Worm (Caenorhabditis elegans) whole organism, L3 larva: ENCODE results near the gene efn-4.

Experiments
- R02D3.7 ChIP-seq: fragments of 150-350 bp; optimal IDR thresholded peaks from 2 replicates; lab custom pipeline; 2014; ENCODE audit warnings: missing biosample characterization, missing genetic modification characterization
- aly-2 ChIP-seq: fragments of 150-350 bp; optimal IDR thresholded peaks from 2 replicates; lab custom pipeline; 2014; ENCODE audit warnings: missing biosample characterization, missing genetic modification characterization
- ama-1 ChIP-seq: fragments of 150-350 bp; optimal IDR thresholded peaks from 2 replicates; lab custom pipeline; 2018
- ceh-9 ChIP-seq: sonication (generic microtip); optimal IDR thresholded peaks from 2 replicates; lab custom pipeline; 2018; ENCODE audit warnings: missing biosample characterization, missing genetic modification characterization
- daf-12 ChIP-seq: fragments of 150-350 bp; optimal IDR thresholded peaks from 2 replicates; lab custom pipeline; 2014; ENCODE audit warnings: missing biosample characterization, missing genetic modification reagents, missing genetic modification characterization
- egl-27 ChIP-seq: sonication (generic microtip); optimal IDR thresholded peaks from 4 replicates; lab custom pipeline; 2017; ENCODE audit warnings: missing biosample characterization, missing genetic modification reagents, missing genetic modification characterization
- egl-5 ChIP-seq: fragments of 150-350 bp; optimal IDR thresholded peaks from 2 replicates; lab custom pipeline; 2017; ENCODE audit warnings: missing biosample characterization, missing genetic modification reagents, missing genetic modification characterization, inconsistent platforms
- elt-1 ChIP-seq: fragments of 150-350 bp; optimal IDR thresholded peaks from 2 replicates; lab custom pipeline; 2014; ENCODE audit warnings: missing biosample characterization, missing genetic modification characterization
- elt-2 ChIP-seq: sonication (generic microtip); optimal IDR thresholded peaks from 2 replicates; lab custom pipeline; 2016; ENCODE audit warnings: missing genetic modification reagents, mild to moderate bottlenecking, missing genetic modification characterization, missing compliant biosample characterization
- elt-3 ChIP-seq, 3 experiments: fragments of 150-350 bp in 1 of 3; sonication (generic microtip) in 2 of 3; optimal IDR thresholded peaks; 2 replicates in 2 of 3; 4 replicates in 1 of 3; lab custom pipeline; 2014 to 2017; ENCODE audit warnings: missing biosample characterization in 3 of 3, missing genetic modification characterization in 3 of 3
- fkh-10 ChIP-seq: sonication (generic microtip); optimal IDR thresholded peaks from 2 replicates; lab custom pipeline; 2017; ENCODE audit warnings: missing biosample characterization, missing genetic modification reagents, missing genetic modification characterization
- fos-1 ChIP-seq: fragments of 150-350 bp; optimal IDR thresholded peaks from 2 replicates; lab custom pipeline; 2014; ENCODE audit warnings: missing biosample characterization, missing genetic modification characterization
- hmg-11 ChIP-seq: sonication (generic microtip); optimal IDR thresholded peaks from 2 replicates; lab custom pipeline; 2016; ENCODE audit warnings: missing genetic modification characterization, missing compliant biosample characterization
- jun-1 ChIP-seq: fragments of 150-350 bp; optimal IDR thresholded peaks from 2 replicates; lab custom pipeline; 2014; ENCODE audit warnings: missing biosample characterization, missing genetic modification reagents, missing genetic modification characterization
- lin-15B ChIP-seq: fragments of 150-350 bp; optimal IDR thresholded peaks from 2 replicates; lab custom pipeline; 2014; ENCODE audit warnings: missing biosample characterization, missing genetic modification characterization
- lin-39 ChIP-seq: fragments of 150-350 bp; optimal IDR thresholded peaks from 2 replicates; lab custom pipeline; 2018; ENCODE audit warnings: missing biosample characterization, missing genetic modification reagents, missing genetic modification characterization
- lsy-12 ChIP-seq: sonication (generic microtip); optimal IDR thresholded peaks from 2 replicates; lab custom pipeline; 2016; ENCODE audit warnings: mild to moderate bottlenecking, missing genetic modification characterization, missing compliant biosample characterization
- mdl-1 ChIP-seq: fragments of 150-350 bp; optimal IDR thresholded peaks from 2 replicates; lab custom pipeline; 2014; ENCODE audit warnings: missing biosample characterization, missing genetic modification characterization
- nfya-1 ChIP-seq: sonication (generic microtip); optimal IDR thresholded peaks from 2 replicates; lab custom pipeline; 2017; ENCODE audit warnings: missing genetic modification characterization, mild to moderate bottlenecking, missing compliant biosample characterization, antibody characterized with exemption, moderate library complexity; ENCODE audit not compliant: insufficient read depth
- nhr-12 ChIP-seq: fragments of 150-350 bp; optimal IDR thresholded peaks from 2 replicates; lab custom pipeline; 2014; ENCODE audit warnings: missing biosample characterization, missing genetic modification characterization
- nhr-23 ChIP-seq: fragments of 150-350 bp; optimal IDR thresholded peaks from 2 replicates; lab custom pipeline; 2014; ENCODE audit warnings: missing biosample characterization, missing genetic modification reagents, missing genetic modification characterization
- nhr-237 ChIP-seq: fragments of 150-350 bp; optimal IDR thresholded peaks from 2 replicates; lab custom pipeline; 2014; ENCODE audit warnings: missing biosample characterization, missing genetic modification characterization
- nhr-25 ChIP-seq: sonication (generic microtip); optimal IDR thresholded peaks from 2 replicates; lab custom pipeline; 2017; ENCODE audit warnings: missing biosample characterization, missing genetic modification characterization
- nhr-43 ChIP-seq: sonication (generic microtip); optimal IDR thresholded peaks from 2 replicates; lab custom pipeline; 2016; ENCODE audit warnings: mild to moderate bottlenecking, missing genetic modification characterization, missing compliant biosample characterization; ENCODE audit not compliant: poor library complexity, severe bottlenecking
- nhr-77 ChIP-seq: fragments of 150-350 bp; optimal IDR thresholded peaks from 2 replicates; lab custom pipeline; 2014; ENCODE audit warnings: missing biosample characterization, missing genetic modification characterization
- pha-4 ChIP-seq: fragments of 150-350 bp; optimal IDR thresholded peaks from 2 replicates; lab custom pipeline; 2014; ENCODE audit warnings: missing biosample characterization, missing genetic modification reagents, missing genetic modification characterization
- sea-2 ChIP-seq: fragments of 150-350 bp; sonication (generic microtip); optimal IDR thresholded peaks from 4 replicates; lab custom pipeline; 2014; ENCODE audit warnings: missing biosample characterization, missing genetic modification reagents, missing genetic modification characterization
- snpc-4 ChIP-seq: fragments of 150-350 bp; optimal IDR thresholded peaks from 2 replicates; lab custom pipeline; 2014; ENCODE audit warnings: missing biosample characterization, missing genetic modification characterization
- tbx-2 ChIP-seq: sonication (generic microtip); optimal IDR thresholded peaks from 2 replicates; lab custom pipeline; 2016; ENCODE audit warnings: mild to moderate bottlenecking, missing genetic modification characterization, missing compliant biosample characterization
- unc-39 ChIP-seq: sonication (generic microtip); optimal IDR thresholded peaks from 4 replicates; lab custom pipeline; 2017; ENCODE audit warnings: missing biosample characterization, missing genetic modification characterization
- unc-62 ChIP-seq: fragments of 150-350 bp; sonication (generic microtip); optimal IDR thresholded peaks from 4 replicates; lab custom pipeline; 2014; ENCODE audit warnings: missing biosample characterization, missing genetic modification reagents, missing genetic modification characterization
- ztf-11 ChIP-seq: fragments of 150-350 bp; optimal IDR thresholded peaks from 2 replicates; lab custom pipeline; 2014; ENCODE audit warnings: missing biosample characterization, missing genetic modification characterization

Gene efn-4

ce11 chrIV:558735-559284 is at the start of gene efn-4:
Gene efn-4 (plus strand): TSS chrIV:559234.
- TF ChIP-seq jun-1 (tag; lab: Kevin White, UChicago) (no peak), ztf-11 (no peak), unc-62 (GFP tag; lab: Kevin White, UChicago) (no peak), ceh-9 (tag; lab: Kevin White, UChicago) (no peak), elt-3 (tag; optimal IDR thresholded peaks at IDR 0.05; lab: Kevin White, UChicago) (no peak), nhr-237 (tag; lab: Kevin White, UChicago) (no peak), lin-15B (tag; lab: Kevin White, UChicago) (no peak), unc-39 (no peak), fos-1 (tag; lab: Kevin White, UChicago) (no peak), egl-27 (tag; lab: Kevin White, UChicago) (no peak), elt-1 (tag; lab: Kevin White, UChicago) (no peak), elt-2 (tag; lab: Kevin White, UChicago) (no peak), pha-4 (tag; lab: Kevin White, UChicago) (no peak), nhr-77 (tag; lab: Kevin White, UChicago) (no peak), ama-1 (no peak), tbx-2 (tag; lab: Kevin White, UChicago) (no peak), daf-12 (tag; lab: Kevin White, UChicago) (no peak), snpc-4 (tag; lab: Kevin White, UChicago) (no peak)
- TF ChIP-seq, all 47 proteins: peak for 0

- TF ChIP-seq unc-62 (GFP tag; lab: Kevin White, UChicago) (no peak), fos-1 (tag; lab: Kevin White, UChicago) (no peak), unc-39 (no peak), fkh-10 (GFP tag; lab: Kevin White, UChicago) (no peak), nhr-43 (tag; lab: Kevin White, UChicago) (peak; percentile 65), lin-39 (peak; percentile 74), snpc-4 (tag; lab: Kevin White, UChicago) (peak; percentile 14), lin-15B (tag; lab: Kevin White, UChicago) (peak; percentile 77), elt-2 (tag; lab: Kevin White, UChicago) (no peak), nhr-25 (peak; percentile 66), R02D3.7 (tag; lab: Kevin White, UChicago) (peak; percentile 40), egl-5 (tag; lab: Kevin White, UChicago) (no peak), nhr-23 (tag; lab: Kevin White, UChicago) (peak; percentile 81), nfya-1 (peak; percentile 69), pha-4 (tag; lab: Kevin White, UChicago) (peak; percentile 71), nhr-237 (tag; lab: Kevin White, UChicago) (no peak)
Observed at ce11 chrIV:519409-519808, 39.6 kb upstream of the efn-4 start, which contains the start of gene pig-1. Gene pig-1 (minus strand): TSS chrIV:519457.

ce11 chrIV:522566-522965 is 36.5 kb upstream of the efn-4 start:
- TF ChIP-seq ztf-11 = no peak
- no peak for TF ChIP-seq unc-39
- no peak for TF ChIP-seq mdl-1 (tag; lab: Kevin White, UChicago)
- no peak for TF ChIP-seq nhr-23 (tag; lab: Kevin White, UChicago)
- no peak for TF ChIP-seq jun-1 (tag; lab: Kevin White, UChicago)
- TF ChIP-seq sea-2 = no peak
- no peak for TF ChIP-seq elt-1 (tag; lab: Kevin White, UChicago)
- TF ChIP-seq nhr-25 = no peak
- TF ChIP-seq R02D3.7 (tag; lab: Kevin White, UChicago) = no peak
- TF ChIP-seq unc-62 (GFP tag; lab: Kevin White, UChicago) = no peak
- no peak for TF ChIP-seq hmg-11 (tag; lab: Kevin White, UChicago)
- TF ChIP-seq ceh-9 (tag; lab: Kevin White, UChicago) = no peak
- TF ChIP-seq aly-2 (tag; lab: Kevin White, UChicago) = no peak
- TF ChIP-seq nfya-1 = no peak
- no peak for TF ChIP-seq lin-15B (tag; lab: Kevin White, UChicago)
- no peak for TF ChIP-seq nhr-12 (tag; lab: Kevin White, UChicago)
- no peak for TF ChIP-seq pha-4 (tag; lab: Kevin White, UChicago)
- TF ChIP-seq egl-27 (tag; lab: Kevin White, UChicago) = no peak
- TF ChIP-seq lin-39 = no peak

ce11 chrIV:523595-523994 is 35.4 kb upstream of the efn-4 start, which contains the start of gene asm-3:
Gene asm-3 (minus strand): TSS chrIV:523809.
- TF ChIP-seq elt-2 (tag; lab: Kevin White, UChicago) = peak; percentile 72
- no peak for TF ChIP-seq lsy-12 (tag; lab: Kevin White, UChicago)
